Worm (Caenorhabditis elegans) whole organism, late embryonic: ENCODE measurements around the gene cid-1.

Source experiments
- C08G9.2 ChIP-seq: sonication (generic microtip); optimal IDR thresholded peaks from 2 replicates; lab custom pipeline; 2016; ENCODE audit warnings: mild to moderate bottlenecking, missing genetic modification characterization, moderate library complexity, missing compliant biosample characterization
- C38D4.7 ChIP-seq: fragments of 200-800 bp; sonication (Bioruptor generic); optimal IDR thresholded peaks from 2 replicates; lab custom pipeline; 2018; ENCODE audit warnings: mild to moderate bottlenecking, missing genetic modification characterization, moderate library complexity, missing compliant biosample characterization
- F13H6.1 ChIP-seq: sonication (generic microtip); optimal IDR thresholded peaks from 2 replicates; lab custom pipeline; 2016; ENCODE audit warnings: missing genetic modification characterization, missing compliant biosample characterization
- K02D7.2 ChIP-seq: sonication (generic microtip); optimal IDR thresholded peaks from 2 replicates; lab custom pipeline; 2017; ENCODE audit warnings: mild to moderate bottlenecking, missing genetic modification characterization, missing compliant biosample characterization
- T23F11.4 ChIP-seq: fragments of 200-800 bp; sonication (Bioruptor generic); optimal IDR thresholded peaks from 2 replicates; lab custom pipeline; 2018; ENCODE audit warnings: mild to moderate bottlenecking, missing genetic modification characterization, missing compliant biosample characterization
- Y22D7AL.16 ChIP-seq: sonication (generic microtip); optimal IDR thresholded peaks from 2 replicates; lab custom pipeline; 2016; ENCODE audit warnings: missing genetic modification characterization, missing compliant biosample characterization
- ama-1 ChIP-seq: fragments of 150-350 bp; optimal IDR thresholded peaks from 2 replicates; lab custom pipeline; 2014
- ceh-14 ChIP-seq: sonication (generic microtip); optimal IDR thresholded peaks from 2 replicates; lab custom pipeline; 2016; ENCODE audit warnings: missing genotype, missing genetic modification characterization, missing compliant biosample characterization
- ceh-19 ChIP-seq: fragments of 200-800 bp; sonication (Bioruptor generic); optimal IDR thresholded peaks from 2 replicates; lab custom pipeline; 2018; ENCODE audit warnings: mild to moderate bottlenecking, missing genetic modification characterization, missing compliant biosample characterization
- ceh-22 ChIP-seq: sonication (generic microtip); optimal IDR thresholded peaks from 2 replicates; lab custom pipeline; 2017; ENCODE audit warnings: missing biosample characterization, missing genetic modification characterization
- ceh-24 ChIP-seq: sonication (generic microtip); optimal IDR thresholded peaks from 2 replicates; lab custom pipeline; 2016; ENCODE audit warnings: mild to moderate bottlenecking, missing genetic modification characterization, missing compliant biosample characterization
- ceh-30 ChIP-seq: fragments of 150-350 bp; optimal IDR thresholded peaks from 2 replicates; lab custom pipeline; 2014; ENCODE audit warnings: missing biosample characterization, missing genetic modification characterization
- ceh-31 ChIP-seq: sonication (generic microtip); optimal IDR thresholded peaks from 2 replicates; lab custom pipeline; 2016; ENCODE audit warnings: missing genetic modification characterization, missing compliant biosample characterization
- ceh-34 ChIP-seq: sonication (generic microtip); optimal IDR thresholded peaks from 2 replicates; lab custom pipeline; 2016; ENCODE audit warnings: mild to moderate bottlenecking, missing genetic modification characterization, missing compliant biosample characterization
- ceh-45 ChIP-seq: fragments of 200-800 bp; sonication (Bioruptor generic); IDR thresholded peaks from 2 replicates; pipeline ENCODE4 v1.3.6; 2022; ENCODE audit warnings: missing genetic modification reagents, missing genetic modification characterization, missing compliant biosample characterization
- ceh-48 ChIP-seq: sonication (generic microtip); optimal IDR thresholded peaks from 2 replicates; lab custom pipeline; 2016; ENCODE audit warnings: missing genetic modification characterization, inconsistent platforms, missing compliant biosample characterization
- ceh-9 ChIP-seq: sonication (generic microtip); optimal IDR thresholded peaks from 2 replicates; lab custom pipeline; 2016; ENCODE audit warnings: mild to moderate bottlenecking, missing genetic modification characterization, inconsistent platforms, missing compliant biosample characterization
- dve-1 ChIP-seq: sonication (generic microtip); optimal IDR thresholded peaks from 2 replicates; lab custom pipeline; 2017; ENCODE audit warnings: antibody characterized with exemption, mild to moderate bottlenecking, missing genetic modification characterization, missing compliant biosample characterization
- ets-4 ChIP-seq: sonication (generic microtip); optimal IDR thresholded peaks from 2 replicates; lab custom pipeline; 2016; ENCODE audit warnings: missing genetic modification characterization, missing compliant biosample characterization
- eyg-1 ChIP-seq: sonication (generic microtip); optimal IDR thresholded peaks from 2 replicates; lab custom pipeline; 2016; ENCODE audit warnings: missing genotype, missing genetic modification characterization, missing compliant biosample characterization
- fkh-10 ChIP-seq: fragments of 150-350 bp; optimal IDR thresholded peaks from 2 replicates; lab custom pipeline; 2014; ENCODE audit warnings: missing biosample characterization, missing genetic modification reagents, missing genetic modification characterization
- gmeb-2 ChIP-seq: sonication (generic microtip); optimal IDR thresholded peaks from 2 replicates; lab custom pipeline; 2016; ENCODE audit warnings: missing genetic modification characterization, inconsistent platforms, missing compliant biosample characterization
- hlh-15 ChIP-seq: sonication (generic microtip); optimal IDR thresholded peaks from 2 replicates; lab custom pipeline; 2016; ENCODE audit warnings: missing genetic modification characterization, missing compliant biosample characterization
- hlh-6 ChIP-seq: sonication (generic microtip); optimal IDR thresholded peaks from 2 replicates; lab custom pipeline; 2016; ENCODE audit warnings: missing genotype, missing genetic modification characterization, missing compliant biosample characterization
- hlh-8 ChIP-seq: sonication (generic microtip); optimal IDR thresholded peaks from 2 replicates; lab custom pipeline; 2016; ENCODE audit warnings: missing genotype, missing genetic modification characterization, missing compliant biosample characterization
- lim-6 ChIP-seq: sonication (generic microtip); optimal IDR thresholded peaks from 2 replicates; lab custom pipeline; 2016; ENCODE audit warnings: missing genetic modification characterization, missing compliant biosample characterization
- madf-2 ChIP-seq: sonication (generic microtip); optimal IDR thresholded peaks from 2 replicates; lab custom pipeline; 2017; ENCODE audit warnings: missing genetic modification characterization, missing compliant biosample characterization
- mec-3 ChIP-seq: sonication (generic microtip); optimal IDR thresholded peaks from 2 replicates; lab custom pipeline; 2016; ENCODE audit warnings: borderline replicate concordance, missing genetic modification characterization, missing compliant biosample characterization
- nhr-232 ChIP-seq: sonication (generic microtip); optimal IDR thresholded peaks from 2 replicates; lab custom pipeline; 2016; ENCODE audit warnings: missing genetic modification characterization, missing compliant biosample characterization
- npax-4 ChIP-seq: sonication (generic microtip); optimal IDR thresholded peaks from 2 replicates; lab custom pipeline; 2016; ENCODE audit warnings: missing genetic modification characterization, missing compliant biosample characterization
- odd-2 ChIP-seq: sonication (generic microtip); optimal IDR thresholded peaks from 2 replicates; lab custom pipeline; 2017; ENCODE audit warnings: antibody characterized with exemption, mild to moderate bottlenecking, missing genetic modification characterization, missing compliant biosample characterization
- pag-3 ChIP-seq: sonication (generic microtip); optimal IDR thresholded peaks from 2 replicates; lab custom pipeline; 2016; ENCODE audit warnings: missing compliant biosample characterization, missing genetic modification characterization, borderline replicate concordance
- pat-9 ChIP-seq: fragments of 200-800 bp; sonication (Bioruptor generic); optimal IDR thresholded peaks from 2 replicates; lab custom pipeline; 2018; ENCODE audit warnings: mild to moderate bottlenecking, missing genetic modification characterization, moderate library complexity, missing compliant biosample characterization
- pax-1 ChIP-seq: fragments of 150-350 bp; optimal IDR thresholded peaks from 2 replicates; lab custom pipeline; 2014; ENCODE audit warnings: missing biosample characterization, missing genetic modification characterization
- pha-2 ChIP-seq: sonication (generic microtip); optimal IDR thresholded peaks from 2 replicates; lab custom pipeline; 2017; ENCODE audit warnings: mild to moderate bottlenecking, missing genetic modification characterization, missing compliant biosample characterization
- pha-4 ChIP-seq: fragments of 150-350 bp; optimal IDR thresholded peaks from 2 replicates; lab custom pipeline; 2018; ENCODE audit warnings: missing biosample characterization, missing genetic modification reagents, missing genetic modification characterization
- pqm-1 ChIP-seq: sonication (generic microtip); optimal IDR thresholded peaks from 2 replicates; lab custom pipeline; 2016; ENCODE audit warnings: missing genetic modification characterization, missing compliant biosample characterization
- pros-1 ChIP-seq: fragments of 150-350 bp; optimal IDR thresholded peaks from 2 replicates; lab custom pipeline; 2014; ENCODE audit warnings: missing biosample characterization, missing genetic modification reagents, missing genetic modification characterization
- rnt-1 ChIP-seq: sonication (generic microtip); optimal IDR thresholded peaks from 2 replicates; lab custom pipeline; 2016; ENCODE audit warnings: missing genetic modification characterization, missing compliant biosample characterization
- sox-2 ChIP-seq: fragments of 200-800 bp; sonication (Bioruptor generic); IDR thresholded peaks from 2 replicates; pipeline ENCODE4 v1.3.6; 2022; ENCODE audit warnings: missing genetic modification reagents, missing genetic modification characterization, missing compliant biosample characterization
- sox-4 ChIP-seq: sonication (generic microtip); optimal IDR thresholded peaks from 2 replicates; lab custom pipeline; 2017; ENCODE audit warnings: mild to moderate bottlenecking, missing genetic modification characterization, inconsistent platforms, missing compliant biosample characterization
- syd-9 ChIP-seq: sonication (generic microtip); optimal IDR thresholded peaks from 2 replicates; lab custom pipeline; 2016; ENCODE audit warnings: mild to moderate bottlenecking, missing genetic modification characterization, moderate library complexity, missing compliant biosample characterization
- tbx-7 ChIP-seq: sonication (generic microtip); optimal IDR thresholded peaks from 2 replicates; lab custom pipeline; 2016; ENCODE audit warnings: missing genotype, missing genetic modification characterization, missing compliant biosample characterization
- unc-55 ChIP-seq: sonication (generic microtip); optimal IDR thresholded peaks from 2 replicates; lab custom pipeline; 2017; ENCODE audit warnings: missing biosample characterization, missing genetic modification reagents, missing genetic modification characterization
- unc-86 ChIP-seq: sonication (generic microtip); optimal IDR thresholded peaks from 2 replicates; lab custom pipeline; 2016; ENCODE audit warnings: missing genetic modification characterization, missing compliant biosample characterization
- zip-5 ChIP-seq: sonication (generic microtip); optimal IDR thresholded peaks from 2 replicates; lab custom pipeline; 2016; ENCODE audit warnings: missing genetic modification characterization, missing compliant biosample characterization
- ztf-16 ChIP-seq: sonication (generic microtip); optimal IDR thresholded peaks from 2 replicates; lab custom pipeline; 2017; ENCODE audit warnings: missing genetic modification characterization, missing compliant biosample characterization

cid-1 gene

DNA sequence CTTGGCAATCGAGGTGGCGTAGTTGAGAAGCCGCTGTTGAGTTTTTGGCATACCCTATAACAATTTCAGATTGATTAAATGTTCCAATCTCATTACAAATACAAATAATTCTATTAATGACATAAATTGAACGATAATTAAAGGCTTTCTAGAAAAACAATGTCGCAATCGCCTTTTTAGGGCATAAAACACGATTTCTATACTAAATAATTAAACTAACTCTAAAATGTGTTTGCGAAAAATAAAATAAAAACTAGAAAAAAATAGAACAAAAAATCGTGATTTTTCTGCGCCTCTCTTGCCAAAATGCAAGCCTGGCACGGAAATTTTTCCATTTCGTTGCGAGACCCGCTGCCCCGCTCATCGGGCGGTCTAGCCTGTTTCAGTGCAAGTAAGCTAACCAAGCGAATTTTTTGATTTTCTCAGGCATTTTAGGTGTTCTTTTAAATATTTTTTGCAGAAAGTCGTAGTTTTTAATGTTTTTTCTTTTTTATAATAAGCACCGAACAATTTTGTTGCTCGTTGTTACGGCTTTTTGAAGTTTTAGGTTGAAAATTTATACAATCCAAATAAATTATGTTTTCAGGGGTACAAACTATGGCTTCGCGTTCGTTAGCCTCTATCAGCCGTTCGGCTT, 54.2 kb downstream of the cid-1 start, which contains the start of the genes C34E10.12, C34E10.10 and atp-2 (continued):
- TF ChIP-seq F13H6.1 (tag; lab: Kevin White, UChicago) = peak; percentile 13
- no peak for TF ChIP-seq npax-4 (tag; lab: Kevin White, UChicago)
- TF ChIP-seq ceh-48 = no peak
- no peak for TF ChIP-seq syd-9 (tag; lab: Kevin White, UChicago)
- no peak for TF ChIP-seq hlh-6 (tag; lab: Kevin White, UChicago)
- no peak for TF ChIP-seq nhr-232 (tag; lab: Kevin White, UChicago)
- TF ChIP-seq odd-2 (tag; lab: Kevin White, UChicago) = no peak
- TF ChIP-seq pros-1 (tag; lab: Kevin White, UChicago) = no peak
- TF ChIP-seq gmeb-2 (tag; lab: Kevin White, UChicago) = no peak
- TF ChIP-seq pha-4 (tag; lab: Kevin White, UChicago) = no peak
- no peak for TF ChIP-seq ceh-24 (tag; lab: Kevin White, UChicago)
- TF ChIP-seq ceh-31 (tag; lab: Kevin White, UChicago) = peak; percentile 78
- TF ChIP-seq pat-9 (tag; lab: Kevin White, UChicago) = no peak
- TF ChIP-seq unc-86 (tag; lab: Kevin White, UChicago) = peak; percentile 7
- TF ChIP-seq ets-4 (tag; lab: Kevin White, UChicago) = peak; percentile 68
- no peak for TF ChIP-seq pqm-1 (tag; lab: Kevin White, UChicago)
- no peak for TF ChIP-seq pha-2
- TF ChIP-seq pag-3 (tag; lab: Kevin White, UChicago) = no peak
- no peak for TF ChIP-seq eyg-1 (tag; lab: Kevin White, UChicago)
- peak; percentile 18 for TF ChIP-seq ztf-16 (tag; lab: Kevin White, UChicago)
- TF ChIP-seq ceh-19 (GFP tag; lab: Kevin White, UChicago) = no peak
- TF ChIP-seq ceh-22 (tag; lab: Kevin White, UChicago) = no peak
- no peak for TF ChIP-seq lim-6 (tag; lab: Kevin White, UChicago)
- no peak for TF ChIP-seq hlh-8
- TF ChIP-seq C08G9.2 = no peak
- no peak for TF ChIP-seq sox-2 (GFP tag; lab: Robert Waterston, UW)
- TF ChIP-seq rnt-1 (tag; lab: Kevin White, UChicago) = peak; percentile 43
- TF ChIP-seq hlh-15 (tag; lab: Kevin White, UChicago) = no peak
- TF ChIP-seq ceh-30 (tag; lab: Kevin White, UChicago) = no peak
- TF ChIP-seq fkh-10 (GFP tag; lab: Kevin White, UChicago) = no peak
- TF ChIP-seq pax-1 (tag; lab: Kevin White, UChicago) = peak; percentile 22
- TF ChIP-seq Y22D7AL.16 (tag; lab: Kevin White, UChicago) = no peak
- TF ChIP-seq ceh-9 = no peak
- peak; percentile 74 for TF ChIP-seq dve-1 (tag; lab: Kevin White, UChicago)
- no peak for TF ChIP-seq zip-5 (tag; lab: Kevin White, UChicago)
- TF ChIP-seq madf-2 (tag; lab: Kevin White, UChicago) = no peak
- peak; percentile 56 for TF ChIP-seq ceh-34 (tag; lab: Kevin White, UChicago)
- TF ChIP-seq K02D7.2 (tag; lab: Kevin White, UChicago) = no peak

DNA sequence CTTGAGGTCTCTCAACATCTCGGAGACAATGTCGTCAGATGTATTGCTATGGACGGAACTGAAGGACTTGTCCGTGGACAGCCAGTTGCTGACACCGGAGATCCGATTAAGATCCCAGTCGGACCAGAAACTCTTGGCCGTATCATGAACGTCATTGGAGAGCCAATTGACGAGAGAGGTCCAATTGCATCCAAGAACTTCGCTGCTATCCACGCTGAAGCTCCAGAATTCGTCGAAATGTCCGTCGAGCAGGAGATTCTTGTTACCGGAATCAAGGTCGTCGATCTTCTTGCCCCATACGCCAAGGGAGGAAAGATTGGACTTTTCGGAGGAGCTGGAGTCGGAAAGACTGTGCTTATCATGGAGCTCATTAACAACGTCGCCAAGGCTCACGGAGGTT, 55.1 kb downstream of the cid-1 start:
- TF ChIP-seq ceh-14 (no peak), sox-2 (GFP tag; lab: Robert Waterston, UW) (no peak), C38D4.7 (no peak), tbx-7 (tag; lab: Kevin White, UChicago) (no peak), pha-2 (no peak), gmeb-2 (tag; lab: Kevin White, UChicago) (no peak), ztf-16 (tag; lab: Kevin White, UChicago) (no peak), ceh-45 (GFP tag; lab: Robert Waterston, UW) (no peak), hlh-6 (tag; lab: Kevin White, UChicago) (no peak), ceh-48 (no peak), T23F11.4 (GFP tag; lab: Kevin White, UChicago) (no peak), sox-4 (tag; lab: Kevin White, UChicago) (no peak), pqm-1 (tag; lab: Kevin White, UChicago) (no peak), pha-4 (tag; lab: Kevin White, UChicago) (no peak), K02D7.2 (tag; lab: Kevin White, UChicago) (no peak), ama-1 (no peak), mec-3 (no peak), unc-55 (no peak), odd-2 (tag; lab: Kevin White, UChicago) (no peak)
